Worm (Caenorhabditis elegans) whole organism, young adult: ENCODE data around the gene Y46H3C.5.

ENCODE experiments used
- C17E4.6 ChIP-seq: fragments of 200-800 bp; sonication (Bioruptor generic); IDR thresholded peaks from 2 replicates; pipeline ENCODE4 v1.3.6; 2022; ENCODE audit warnings: missing genetic modification reagents, missing genetic modification characterization, missing compliant biosample characterization
- Y53G8AR.9 ChIP-seq: fragments of 200-800 bp; sonication (Bioruptor generic); conservative IDR thresholded peaks from 2 replicates; pipeline ENCODE4 v1.3.6; 2022; ENCODE audit warnings: missing genetic modification reagents, missing genetic modification characterization, missing compliant biosample characterization
- bed-2 ChIP-seq: fragments of 200-800 bp; sonication (Bioruptor generic); IDR thresholded peaks from 2 replicates; pipeline ENCODE4 v1.3.6; 2022; ENCODE audit warnings: missing genetic modification reagents, missing genetic modification characterization, missing compliant biosample characterization
- cebp-2 ChIP-seq: fragments of 200-800 bp; sonication (Bioruptor generic); IDR thresholded peaks from 2 replicates; pipeline ENCODE4 v1.3.6; 2022; ENCODE audit warnings: missing genetic modification characterization, missing compliant biosample characterization
- ceh-100 ChIP-seq: fragments of 200-800 bp; sonication (Bioruptor generic); IDR thresholded peaks from 2 replicates; pipeline ENCODE4 v1.3.6; 2022; ENCODE audit warnings: missing genetic modification reagents, missing genetic modification characterization, missing compliant biosample characterization
- lag-1 ChIP-seq: fragments of 200-800 bp; sonication (Bioruptor generic); IDR thresholded peaks from 2 replicates; pipeline ENCODE4 v1.3.6; 2022; ENCODE audit warnings: missing genetic modification reagents, missing genetic modification characterization, missing compliant biosample characterization
- let-607 ChIP-seq, 2 experiments: fragments of 200-800 bp in 1 of 2; sonication (Bioruptor generic) in 1 of 2; sonication (generic microtip) in 1 of 2; optimal IDR thresholded peaks; 2 replicates each; lab custom pipeline; 2016 to 2018; ENCODE audit warnings: mild to moderate bottlenecking in 2 of 2, missing compliant biosample characterization in 2 of 2, missing genetic modification characterization in 2 of 2, moderate library complexity in 2 of 2, missing genotype in 1 of 2
- nfya-1 ChIP-seq: sonication (generic microtip); optimal IDR thresholded peaks from 2 replicates; lab custom pipeline; 2017; ENCODE audit warnings: antibody characterized with exemption, missing compliant biosample characterization, missing genetic modification characterization, borderline replicate concordance; ENCODE audit not compliant: insufficient read depth
- nhr-120 ChIP-seq: fragments of 200-800 bp; sonication (Bioruptor generic); IDR thresholded peaks from 2 replicates; pipeline ENCODE4 v1.3.6; 2022; ENCODE audit warnings: missing genetic modification characterization, missing compliant biosample characterization
- snpc-3.4 ChIP-seq: sonication (generic microtip); optimal IDR thresholded peaks from 2 replicates; lab custom pipeline; 2017; ENCODE audit warnings: missing genetic modification characterization, mild to moderate bottlenecking, missing compliant biosample characterization, antibody characterized with exemption, moderate library complexity, missing genotype, missing genetic modification reagents
- unc-130 ChIP-seq: sonication (generic microtip); optimal IDR thresholded peaks from 2 replicates; lab custom pipeline; 2016; ENCODE audit warnings: missing genetic modification reagents, missing genetic modification characterization, missing compliant biosample characterization
- ztf-26 ChIP-seq: sonication (generic microtip); optimal IDR thresholded peaks from 2 replicates; lab custom pipeline; 2017; ENCODE audit warnings: missing genetic modification characterization, missing compliant biosample characterization
- ztf-28 ChIP-seq: fragments of 200-800 bp; sonication (Bioruptor generic); IDR thresholded peaks from 2 replicates; pipeline ENCODE4 v1.3.6; 2022; ENCODE audit warnings: missing genetic modification reagents, missing genetic modification characterization, missing compliant biosample characterization

DNA sequence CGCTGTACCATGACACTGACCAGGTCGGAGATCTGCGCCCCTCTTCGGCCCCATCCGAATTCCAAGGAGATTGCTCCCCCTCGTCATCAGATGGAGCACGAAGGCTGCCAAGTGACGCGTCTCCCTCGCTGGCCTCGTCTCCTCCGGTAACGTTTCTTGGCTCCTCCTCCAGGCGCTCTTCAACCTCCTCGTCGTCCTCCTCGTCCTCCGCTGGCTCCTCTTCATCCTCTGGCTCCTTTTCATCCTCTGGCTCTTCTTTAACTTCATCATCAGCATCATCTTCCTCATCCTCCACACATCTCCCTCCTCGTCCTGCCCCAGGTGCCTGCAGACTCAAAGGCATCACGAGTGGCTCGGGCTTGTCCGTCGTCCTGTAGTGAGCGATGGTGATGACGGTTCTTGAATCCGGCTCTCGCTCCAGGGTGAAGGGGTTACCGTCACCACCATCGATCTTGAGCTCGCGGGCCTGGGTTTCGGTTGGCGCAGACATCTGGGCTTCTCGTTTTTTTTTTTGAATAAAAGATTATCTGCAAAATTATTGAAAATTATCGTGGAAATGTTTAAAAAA is 7.0 kb upstream of the Y46H3C.5 start:
- TF ChIP-seq ztf-26 (tag; lab: Kevin White, UChicago): no peak
- no peak for TF ChIP-seq unc-130 (GFP tag; lab: Kevin White, UChicago)
- TF ChIP-seq cebp-2 (GFP tag; lab: Robert Waterston, UW): no peak
- TF ChIP-seq ceh-100 (GFP tag; lab: Robert Waterston, UW): no peak
- TF ChIP-seq Y53G8AR.9 (GFP tag; lab: Robert Waterston, UW): no peak
- TF ChIP-seq let-607 (tag; optimal IDR thresholded peaks at IDR 0.05; lab: Kevin White, UChicago): no peak
- no peak for TF ChIP-seq nhr-120 (GFP tag; lab: Robert Waterston, UW)
- no peak for TF ChIP-seq ztf-28 (GFP tag; lab: Robert Waterston, UW)
- no peak for TF ChIP-seq bed-2 (GFP tag; lab: Robert Waterston, UW)
- TF ChIP-seq nfya-1 (tag; lab: Kevin White, UChicago): no peak
- TF ChIP-seq lag-1 (GFP tag; lab: Robert Waterston, UW): no peak
- no peak for TF ChIP-seq snpc-3.4 (tag; lab: Kevin White, UChicago)
- no peak for TF ChIP-seq C17E4.6 (GFP tag; lab: Robert Waterston, UW)
